Worm (Caenorhabditis elegans) whole organism, midembryonic: Measurements from ENCODE around the gene cmk-1.

ENCODE experiments used
- T22C8.4 ChIP-seq: fragments of 200-800 bp; sonication (Bioruptor generic); IDR thresholded peaks from 2 replicates; pipeline ENCODE4 v1.3.6; 2022; ENCODE audit warnings: missing genetic modification characterization, missing compliant biosample characterization
- cog-1 ChIP-seq: sonication (generic microtip); optimal IDR thresholded peaks from 2 replicates; lab custom pipeline; 2016; ENCODE audit warnings: missing genetic modification characterization, missing compliant biosample characterization
- flt-1 ChIP-seq: fragments of 200-800 bp; sonication (Bioruptor generic); IDR thresholded peaks from 2 replicates; pipeline ENCODE4 v1.3.6; 2022; ENCODE audit warnings: missing genetic modification characterization, missing compliant biosample characterization
- ref-1 ChIP-seq: fragments of 200-800 bp; sonication (Bioruptor generic); conservative IDR thresholded peaks from 2 replicates; pipeline ENCODE4 v1.3.6; 2022; ENCODE audit warnings: missing genetic modification reagents, missing genetic modification characterization, missing compliant biosample characterization
- ztf-23 ChIP-seq: fragments of 200-800 bp; sonication (Bioruptor generic); IDR thresholded peaks from 2 replicates; pipeline ENCODE4 v1.3.6; 2022; ENCODE audit warnings: missing genetic modification reagents, missing genetic modification characterization, missing compliant biosample characterization
- ztf-29 ChIP-seq: fragments of 200-800 bp; sonication (Bioruptor generic); IDR thresholded peaks from 2 replicates; pipeline ENCODE4 v1.3.6; 2022; ENCODE audit warnings: missing genetic modification reagents, missing genetic modification characterization, missing compliant biosample characterization

DNA sequence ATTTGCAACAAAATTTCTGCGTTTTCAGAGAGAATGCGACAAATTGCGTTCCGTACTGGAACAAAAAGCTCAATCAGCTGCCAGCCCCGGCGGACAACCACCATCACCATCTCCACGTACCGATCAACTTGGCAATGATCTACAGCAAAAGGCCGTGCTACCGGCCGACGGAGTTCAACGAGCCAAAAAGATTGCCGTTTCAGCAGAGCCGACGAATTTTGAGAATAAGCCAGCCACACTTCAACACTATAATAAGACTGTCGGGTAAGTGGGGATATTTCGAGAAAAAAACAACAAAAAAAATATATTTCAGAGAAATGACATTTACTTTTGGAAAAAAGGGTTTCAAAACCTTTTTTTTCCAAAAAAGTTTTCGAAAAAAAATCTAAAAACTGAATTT lies 38.4 kb downstream of the cmk-1 start:
- no peak for TF ChIP-seq ref-1
- TF ChIP-seq ztf-29 (GFP tag; lab: Robert Waterston, UW) = no peak
- no peak for TF ChIP-seq T22C8.4 (GFP tag; lab: Robert Waterston, UW)
- TF ChIP-seq ztf-23 (GFP tag; lab: Robert Waterston, UW) = no peak
- no peak for TF ChIP-seq cog-1 (tag; lab: Kevin White, UChicago)
- TF ChIP-seq flt-1 (GFP tag; lab: Robert Waterston, UW) = peak; percentile 14; the same call in 1 of the 2 replicates
